Worm (Caenorhabditis elegans): ENCODE results near the gene F09E10.6.

DNA sequence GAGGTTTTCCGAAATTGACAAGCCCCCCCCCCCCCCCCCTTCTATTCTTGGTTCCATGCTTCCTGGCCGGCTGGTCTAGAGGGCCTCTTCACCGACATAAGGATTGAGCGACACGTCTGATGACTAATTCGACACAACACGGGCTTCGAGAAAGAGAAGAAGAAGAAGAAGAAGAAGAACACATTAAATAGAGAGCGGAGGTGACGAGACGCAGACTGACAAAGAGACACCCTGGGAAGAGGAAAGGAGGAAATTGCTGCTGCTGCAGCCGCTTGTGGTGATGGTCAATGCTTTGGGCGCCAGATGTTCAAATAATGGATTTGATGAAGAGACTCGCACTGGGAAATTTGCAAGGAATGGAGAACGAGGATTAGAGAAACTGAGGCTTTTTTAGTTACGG, 27.1 kb upstream of the F09E10.6 start:
- TF ChIP-seq lin-11 (tag; optimal IDR thresholded peaks at IDR 0.05) (no peak), nhr-237 (tag; optimal IDR thresholded peaks at IDR 0.05) (no peak), fos-1 (tag; optimal IDR thresholded peaks at IDR 0.05) (peak; percentile 77), F13H6.1 (tag; optimal IDR thresholded peaks at IDR 0.05) (peak; percentile 70), nhr-11 (tag; optimal IDR thresholded peaks at IDR 0.05) (no peak), unc-62 (GFP tag; optimal IDR thresholded peaks at IDR 0.05) (no peak)

Measured in whole organism, L2 larva.